Worm (Caenorhabditis elegans) whole organism, late embryonic: ENCODE results near the gene T24D8.6.
A peak's percentile ranks its signal among the peaks of the same experiment; 100 is the strongest.

Experiments used
- F13H6.1 ChIP-seq: sonication (generic microtip); optimal IDR thresholded peaks from 2 replicates; lab custom pipeline; 2016; ENCODE audit warnings: missing genetic modification characterization, missing compliant biosample characterization
- K02D7.2 ChIP-seq: sonication (generic microtip); optimal IDR thresholded peaks from 2 replicates; lab custom pipeline; 2017; ENCODE audit warnings: mild to moderate bottlenecking, missing genetic modification characterization, missing compliant biosample characterization
- K09A11.1 ChIP-seq: sonication (generic microtip); optimal IDR thresholded peaks from 2 replicates; lab custom pipeline; 2017; ENCODE audit warnings: antibody characterized with exemption, mild to moderate bottlenecking, missing genetic modification characterization, missing compliant biosample characterization; ENCODE audit not compliant: insufficient read depth
- T23F11.4 ChIP-seq: fragments of 200-800 bp; sonication (Bioruptor generic); optimal IDR thresholded peaks from 2 replicates; lab custom pipeline; 2018; ENCODE audit warnings: mild to moderate bottlenecking, missing genetic modification characterization, missing compliant biosample characterization
- Y22D7AL.16 ChIP-seq: sonication (generic microtip); optimal IDR thresholded peaks from 2 replicates; lab custom pipeline; 2016; ENCODE audit warnings: missing genetic modification characterization, missing compliant biosample characterization
- ahr-1 ChIP-seq: sonication (generic microtip); optimal IDR thresholded peaks from 2 replicates; lab custom pipeline; 2016; ENCODE audit warnings: missing genetic modification characterization, missing compliant biosample characterization
- ceh-19 ChIP-seq: fragments of 200-800 bp; sonication (Bioruptor generic); optimal IDR thresholded peaks from 2 replicates; lab custom pipeline; 2018; ENCODE audit warnings: mild to moderate bottlenecking, missing genetic modification characterization, missing compliant biosample characterization
- ceh-2 ChIP-seq: sonication (generic microtip); optimal IDR thresholded peaks from 2 replicates; lab custom pipeline; 2016; ENCODE audit warnings: missing genotype, missing genetic modification characterization, missing compliant biosample characterization
- ceh-24 ChIP-seq: sonication (generic microtip); optimal IDR thresholded peaks from 2 replicates; lab custom pipeline; 2016; ENCODE audit warnings: mild to moderate bottlenecking, missing genetic modification characterization, missing compliant biosample characterization
- ceh-30 ChIP-seq: fragments of 150-350 bp; optimal IDR thresholded peaks from 2 replicates; lab custom pipeline; 2014; ENCODE audit warnings: missing biosample characterization, missing genetic modification characterization
- ceh-31 ChIP-seq: sonication (generic microtip); optimal IDR thresholded peaks from 2 replicates; lab custom pipeline; 2016; ENCODE audit warnings: missing genetic modification characterization, missing compliant biosample characterization
- ceh-34 ChIP-seq: sonication (generic microtip); optimal IDR thresholded peaks from 2 replicates; lab custom pipeline; 2016; ENCODE audit warnings: mild to moderate bottlenecking, missing genetic modification characterization, missing compliant biosample characterization
- ceh-48 ChIP-seq: sonication (generic microtip); optimal IDR thresholded peaks from 2 replicates; lab custom pipeline; 2016; ENCODE audit warnings: missing genetic modification characterization, inconsistent platforms, missing compliant biosample characterization
- ceh-6 ChIP-seq: fragments of 200-800 bp; sonication (Bioruptor generic); optimal IDR thresholded peaks from 2 replicates; lab custom pipeline; 2018; ENCODE audit warnings: mild to moderate bottlenecking, missing genetic modification characterization, missing compliant biosample characterization
- ceh-9 ChIP-seq: sonication (generic microtip); optimal IDR thresholded peaks from 2 replicates; lab custom pipeline; 2016; ENCODE audit warnings: mild to moderate bottlenecking, missing genetic modification characterization, inconsistent platforms, missing compliant biosample characterization
- dmd-4 ChIP-seq: sonication (generic microtip); optimal IDR thresholded peaks from 2 replicates; lab custom pipeline; 2016; ENCODE audit warnings: borderline replicate concordance, missing genetic modification characterization, missing compliant biosample characterization
- dve-1 ChIP-seq: sonication (generic microtip); optimal IDR thresholded peaks from 2 replicates; lab custom pipeline; 2017; ENCODE audit warnings: antibody characterized with exemption, mild to moderate bottlenecking, missing genetic modification characterization, missing compliant biosample characterization
- elt-2 ChIP-seq: sonication (generic microtip); optimal IDR thresholded peaks from 2 replicates; lab custom pipeline; 2016; ENCODE audit warnings: missing genetic modification reagents, missing genetic modification characterization, missing compliant biosample characterization
- elt-4 ChIP-seq: sonication (generic microtip); optimal IDR thresholded peaks from 2 replicates; lab custom pipeline; 2016; ENCODE audit warnings: missing genetic modification characterization, missing compliant biosample characterization
- fax-1 ChIP-seq: sonication (generic microtip); optimal IDR thresholded peaks from 2 replicates; lab custom pipeline; 2016; ENCODE audit warnings: missing genotype, missing genetic modification characterization, missing compliant biosample characterization
- hlh-13 ChIP-seq: fragments of 200-800 bp; sonication (Bioruptor generic); optimal IDR thresholded peaks from 2 replicates; lab custom pipeline; 2018; ENCODE audit warnings: mild to moderate bottlenecking, missing genetic modification characterization, missing compliant biosample characterization
- hlh-30 ChIP-seq: sonication (generic microtip); optimal IDR thresholded peaks from 2 replicates; lab custom pipeline; 2017; ENCODE audit warnings: antibody characterized with exemption, missing genetic modification characterization, missing compliant biosample characterization; ENCODE audit not compliant: insufficient read depth
- hlh-6 ChIP-seq: sonication (generic microtip); optimal IDR thresholded peaks from 2 replicates; lab custom pipeline; 2016; ENCODE audit warnings: missing genotype, missing genetic modification characterization, missing compliant biosample characterization
- hlh-8 ChIP-seq: sonication (generic microtip); optimal IDR thresholded peaks from 2 replicates; lab custom pipeline; 2016; ENCODE audit warnings: missing genotype, missing genetic modification characterization, missing compliant biosample characterization
- lim-6 ChIP-seq: sonication (generic microtip); optimal IDR thresholded peaks from 2 replicates; lab custom pipeline; 2016; ENCODE audit warnings: missing genetic modification characterization, missing compliant biosample characterization
- lin-11 ChIP-seq: fragments of 200-800 bp; sonication (Bioruptor generic); optimal IDR thresholded peaks from 2 replicates; lab custom pipeline; 2018; ENCODE audit warnings: mild to moderate bottlenecking, missing genetic modification characterization, missing compliant biosample characterization
- madf-2 ChIP-seq: sonication (generic microtip); optimal IDR thresholded peaks from 2 replicates; lab custom pipeline; 2017; ENCODE audit warnings: missing genetic modification characterization, missing compliant biosample characterization
- mec-3 ChIP-seq: sonication (generic microtip); optimal IDR thresholded peaks from 2 replicates; lab custom pipeline; 2016; ENCODE audit warnings: borderline replicate concordance, missing genetic modification characterization, missing compliant biosample characterization
- nfya-1 ChIP-seq: sonication (generic microtip); optimal IDR thresholded peaks from 2 replicates; lab custom pipeline; 2017; ENCODE audit warnings: missing genetic modification characterization, mild to moderate bottlenecking, missing compliant biosample characterization, antibody characterized with exemption, moderate library complexity
- nhr-11 ChIP-seq: fragments of 150-350 bp; optimal IDR thresholded peaks from 2 replicates; lab custom pipeline; 2014; ENCODE audit warnings: missing biosample characterization, missing genetic modification characterization
- nhr-232 ChIP-seq: sonication (generic microtip); optimal IDR thresholded peaks from 2 replicates; lab custom pipeline; 2016; ENCODE audit warnings: missing genetic modification characterization, missing compliant biosample characterization
- npax-4 ChIP-seq: sonication (generic microtip); optimal IDR thresholded peaks from 2 replicates; lab custom pipeline; 2016; ENCODE audit warnings: missing genetic modification characterization, missing compliant biosample characterization
- pag-3 ChIP-seq: sonication (generic microtip); optimal IDR thresholded peaks from 2 replicates; lab custom pipeline; 2016; ENCODE audit warnings: missing compliant biosample characterization, missing genetic modification characterization, borderline replicate concordance
- pat-9 ChIP-seq: fragments of 200-800 bp; sonication (Bioruptor generic); optimal IDR thresholded peaks from 2 replicates; lab custom pipeline; 2018; ENCODE audit warnings: mild to moderate bottlenecking, missing genetic modification characterization, moderate library complexity, missing compliant biosample characterization
- pha-4 ChIP-seq: fragments of 150-350 bp; optimal IDR thresholded peaks from 2 replicates; lab custom pipeline; 2018; ENCODE audit warnings: missing biosample characterization, missing genetic modification reagents, missing genetic modification characterization
- pqm-1 ChIP-seq: sonication (generic microtip); optimal IDR thresholded peaks from 2 replicates; lab custom pipeline; 2016; ENCODE audit warnings: missing genetic modification characterization, missing compliant biosample characterization
- pros-1 ChIP-seq: fragments of 150-350 bp; optimal IDR thresholded peaks from 2 replicates; lab custom pipeline; 2014; ENCODE audit warnings: missing biosample characterization, missing genetic modification reagents, missing genetic modification characterization
- ref-2 ChIP-seq: sonication (generic microtip); optimal IDR thresholded peaks from 2 replicates; lab custom pipeline; 2016; ENCODE audit warnings: missing genetic modification characterization, missing compliant biosample characterization
- rnt-1 ChIP-seq: sonication (generic microtip); optimal IDR thresholded peaks from 2 replicates; lab custom pipeline; 2016; ENCODE audit warnings: missing genetic modification characterization, missing compliant biosample characterization
- syd-9 ChIP-seq: sonication (generic microtip); optimal IDR thresholded peaks from 2 replicates; lab custom pipeline; 2016; ENCODE audit warnings: mild to moderate bottlenecking, missing genetic modification characterization, moderate library complexity, missing compliant biosample characterization
- unc-3 ChIP-seq, 2 experiments: fragments of 200-800 bp in 1 of 2; sonication (Bioruptor generic) in 1 of 2; sonication (generic microtip) in 1 of 2; conservative IDR thresholded peaks in 1 of 2; optimal IDR thresholded peaks in 1 of 2; 2 replicates each; pipeline versions ENCODE4 v1.3.6 to Lab custom; 2016 to 2022; ENCODE audit warnings: missing compliant biosample characterization in 2 of 2, missing genetic modification characterization in 2 of 2, missing genetic modification reagents in 1 of 2
- unc-42 ChIP-seq: sonication (generic microtip); optimal IDR thresholded peaks from 2 replicates; lab custom pipeline; 2016; ENCODE audit warnings: missing genotype, missing genetic modification characterization, missing compliant biosample characterization
- unc-55 ChIP-seq: sonication (generic microtip); optimal IDR thresholded peaks from 2 replicates; lab custom pipeline; 2017; ENCODE audit warnings: missing biosample characterization, missing genetic modification reagents, missing genetic modification characterization
- unc-86 ChIP-seq: sonication (generic microtip); optimal IDR thresholded peaks from 2 replicates; lab custom pipeline; 2016; ENCODE audit warnings: missing genetic modification characterization, missing compliant biosample characterization
- ztf-16 ChIP-seq: sonication (generic microtip); optimal IDR thresholded peaks from 2 replicates; lab custom pipeline; 2017; ENCODE audit warnings: missing genetic modification characterization, missing compliant biosample characterization

The T24D8.6 gene

DNA sequence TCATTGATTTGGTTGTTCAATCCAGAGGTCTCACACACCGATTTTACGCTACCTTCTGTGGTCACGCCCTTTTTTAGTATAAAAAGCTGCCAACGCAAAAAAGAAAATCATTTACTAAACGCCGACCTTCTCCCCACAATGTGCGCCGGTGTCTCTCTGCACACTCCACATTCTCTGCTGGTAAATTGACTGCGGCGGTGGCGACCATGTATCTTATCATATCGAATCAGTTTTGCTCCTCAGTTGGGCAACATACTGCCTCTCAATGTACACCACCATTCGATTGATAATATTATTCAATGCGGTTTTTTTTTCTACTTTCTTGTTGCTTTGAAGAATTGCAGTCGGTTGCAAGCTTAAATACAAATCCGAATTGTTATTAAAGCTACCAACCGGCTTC lies 6.3 kb upstream of the T24D8.6 start:
- TF ChIP-seq T23F11.4 (GFP tag; lab: Kevin White, UChicago) = no peak
- peak; percentile 63 for TF ChIP-seq elt-2

DNA sequence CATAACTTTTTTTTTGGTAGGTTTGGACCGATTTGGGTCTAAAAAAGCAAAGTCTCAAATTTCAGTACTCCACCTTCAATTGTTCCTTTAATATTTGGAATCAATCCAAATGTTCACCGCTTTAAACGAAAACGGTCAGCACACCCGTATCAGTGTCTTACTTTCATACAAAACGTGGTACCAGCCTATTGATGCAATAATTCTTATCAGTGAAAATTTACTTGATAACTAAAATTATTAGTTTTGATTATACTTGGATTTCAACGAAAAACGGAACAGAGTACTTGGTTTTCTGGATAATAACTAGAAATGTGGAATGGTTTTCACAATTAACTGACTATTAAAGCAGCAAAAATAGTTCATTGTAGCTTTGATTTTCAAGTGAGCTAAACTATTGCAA lies 4.9 kb upstream of the T24D8.6 start:
- TF ChIP-seq elt-2 (peak; percentile 73), ceh-19 (GFP tag; lab: Kevin White, UChicago) (no peak)

DNA sequence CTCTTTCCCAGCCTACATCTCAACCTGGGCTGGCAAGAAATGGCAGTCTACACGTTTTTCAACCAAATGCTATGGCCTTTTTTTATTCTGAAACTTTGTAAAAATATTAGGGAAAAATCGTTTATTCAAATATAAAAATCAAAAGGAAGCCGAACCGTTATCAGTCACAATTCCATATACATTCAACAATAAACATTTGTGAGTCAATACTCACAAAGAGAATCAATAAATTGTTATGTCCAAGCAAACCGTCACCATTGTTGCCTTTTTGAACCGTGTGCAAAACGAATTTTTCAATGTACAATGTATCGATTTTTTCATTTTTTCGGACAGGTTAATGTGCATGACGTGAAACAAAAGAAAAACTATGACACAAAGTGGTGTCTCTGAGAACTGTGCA lies 3.3 kb upstream of the T24D8.6 start:
- TF ChIP-seq F13H6.1 (no peak), elt-4 (no peak), ceh-6 (GFP tag; lab: Kevin White, UChicago) (no peak), hlh-6 (tag; lab: Kevin White, UChicago) (no peak), pha-4 (tag; lab: Kevin White, UChicago) (no peak), pag-3 (no peak), mec-3 (tag; lab: Kevin White, UChicago) (no peak), ahr-1 (no peak)
- TF ChIP-seq, all 69 proteins: peak for 0

DNA sequence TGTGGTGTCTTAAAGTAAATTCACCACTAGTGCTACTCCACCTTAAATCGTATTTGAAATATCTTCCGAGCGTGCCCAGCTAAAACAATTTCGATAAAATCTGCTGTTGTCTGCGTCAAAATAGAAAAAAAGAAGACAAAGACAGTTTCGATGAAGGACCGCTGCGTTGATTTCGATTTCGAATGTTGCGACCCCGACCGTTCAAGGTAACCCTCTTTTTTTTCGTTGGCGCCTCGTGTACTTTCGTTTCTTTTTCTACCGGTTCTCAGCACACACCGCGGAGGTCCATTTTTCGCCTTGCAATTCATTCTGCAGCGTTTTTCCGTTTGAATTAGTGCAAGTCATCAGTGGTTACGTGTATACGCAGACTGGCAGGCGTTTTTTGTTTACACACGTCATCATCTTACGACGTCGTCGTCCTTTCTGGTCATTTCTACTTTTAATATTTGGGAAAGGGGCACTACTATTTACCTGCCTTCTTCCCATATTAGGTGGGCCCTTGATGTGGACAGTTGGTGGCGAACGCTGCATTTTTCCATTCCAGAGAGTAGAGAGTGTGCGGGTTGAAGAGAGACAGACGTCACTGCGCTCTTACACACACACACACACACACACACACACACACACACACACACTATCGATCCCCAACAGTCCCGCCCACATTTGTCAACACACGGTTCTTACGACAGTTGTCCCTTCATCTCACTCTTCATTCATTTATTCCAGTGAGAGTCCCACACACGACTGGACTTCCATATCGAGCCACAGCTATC lies 2.4 kb upstream of the T24D8.6 start:
- TF ChIP-seq K09A11.1 (tag; lab: Kevin White, UChicago) = no peak
- no peak for TF ChIP-seq ceh-24 (tag; lab: Kevin White, UChicago)
- no peak for TF ChIP-seq unc-86 (tag; lab: Kevin White, UChicago)
- TF ChIP-seq F13H6.1 = no peak
- TF ChIP-seq Y22D7AL.16 (tag; lab: Kevin White, UChicago) = no peak
- TF ChIP-seq lim-6 = no peak
- TF ChIP-seq madf-2 (tag; lab: Kevin White, UChicago) = no peak
- TF ChIP-seq ceh-6 (GFP tag; lab: Kevin White, UChicago) = no peak
- no peak for TF ChIP-seq fax-1 (tag; lab: Kevin White, UChicago)
- no peak for TF ChIP-seq ceh-19 (GFP tag; lab: Kevin White, UChicago)
- TF ChIP-seq pqm-1 (tag; lab: Kevin White, UChicago) = no peak
- TF ChIP-seq dmd-4 (tag; lab: Kevin White, UChicago) = no peak
- TF ChIP-seq ceh-34 (tag; lab: Kevin White, UChicago) = peak; percentile 16
- peak; percentile 7 for TF ChIP-seq T23F11.4 (GFP tag; lab: Kevin White, UChicago)
- no peak for TF ChIP-seq unc-55 (GFP tag; lab: Kevin White, UChicago)
- TF ChIP-seq mec-3 (tag; lab: Kevin White, UChicago) = no peak
- no peak for TF ChIP-seq nhr-232
- no peak for TF ChIP-seq lin-11 (tag; lab: Kevin White, UChicago)
- TF ChIP-seq pros-1 (tag; lab: Kevin White, UChicago) = no peak
- no peak for TF ChIP-seq ceh-30 (tag; lab: Kevin White, UChicago)
- peak; percentile 11 for TF ChIP-seq nfya-1 (tag; lab: Kevin White, UChicago)
- no peak for TF ChIP-seq unc-42 (tag; lab: Kevin White, UChicago)
- no peak for TF ChIP-seq hlh-8
- TF ChIP-seq ceh-2 (tag; lab: Kevin White, UChicago) = no peak
- no peak for TF ChIP-seq pat-9 (tag; lab: Kevin White, UChicago)
- no peak for TF ChIP-seq hlh-13 (GFP tag; lab: Kevin White, UChicago)
- TF ChIP-seq hlh-30 (tag; lab: Kevin White, UChicago) = no peak
- no peak for TF ChIP-seq npax-4
- no peak for TF ChIP-seq ceh-9 (tag; lab: Kevin White, UChicago)
- no peak for TF ChIP-seq dve-1 (tag; lab: Kevin White, UChicago)
- no peak for TF ChIP-seq unc-3 (GFP tag; conservative IDR thresholded peaks at IDR 0.05; lab: Robert Waterston, UW)
- no peak for TF ChIP-seq unc-3 (tag; optimal IDR thresholded peaks at IDR 0.05; lab: Kevin White, UChicago)
- no peak for TF ChIP-seq syd-9 (tag; lab: Kevin White, UChicago)
- no peak for TF ChIP-seq nhr-11
- TF ChIP-seq K02D7.2 (tag; lab: Kevin White, UChicago) = no peak
- TF ChIP-seq ref-2 (tag; lab: Kevin White, UChicago) = peak; percentile 24
- TF ChIP-seq rnt-1 (tag; lab: Kevin White, UChicago) = no peak
- TF ChIP-seq ceh-48 (tag; lab: Kevin White, UChicago) = no peak
- no peak for TF ChIP-seq ceh-31
- no peak for TF ChIP-seq ztf-16
